Fruit fly (Drosophila melanogaster): ENCODE measurements around the gene CG8051.

DNA sequence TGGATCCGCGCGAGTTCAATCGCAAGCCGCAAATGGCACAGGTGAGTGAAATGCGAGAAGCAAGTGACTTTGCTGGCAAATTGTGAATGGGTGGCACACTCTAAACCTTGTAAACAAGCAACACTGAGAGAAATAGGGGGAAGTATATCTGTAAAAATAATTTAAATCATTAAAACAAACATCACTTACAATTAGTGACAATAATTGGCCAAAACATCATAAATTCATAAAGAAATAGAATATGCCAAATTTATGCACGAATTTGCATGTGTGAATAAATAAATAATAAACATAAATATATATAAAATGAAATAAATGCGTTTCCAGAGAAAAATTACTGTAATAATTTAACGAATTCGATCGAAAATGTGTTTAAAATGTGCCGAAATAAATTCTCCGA is 45.2 kb downstream of the CG8051 start:
- TF ChIP-seq CG8159 (tag; optimal IDR thresholded peaks at IDR 0.05) (no peak), Pif1A (GFP tag; optimal IDR thresholded peaks at IDR 0.05) (no peak), fd96Ca (GFP tag; IDR thresholded peaks at IDR 0.05) (no peak), D1 (tag; optimal IDR thresholded peaks at IDR 0.05) (no peak), CG9948 (tag; optimal IDR thresholded peaks at IDR 0.05) (no peak), CG8301 (tag; optimal IDR thresholded peaks at IDR 0.05) (peak; percentile 30)

Data from whole organism, pupa.